Fruit fly (Drosophila melanogaster): ENCODE measurements around the gene Kaz.

Kaz gene

DNA sequence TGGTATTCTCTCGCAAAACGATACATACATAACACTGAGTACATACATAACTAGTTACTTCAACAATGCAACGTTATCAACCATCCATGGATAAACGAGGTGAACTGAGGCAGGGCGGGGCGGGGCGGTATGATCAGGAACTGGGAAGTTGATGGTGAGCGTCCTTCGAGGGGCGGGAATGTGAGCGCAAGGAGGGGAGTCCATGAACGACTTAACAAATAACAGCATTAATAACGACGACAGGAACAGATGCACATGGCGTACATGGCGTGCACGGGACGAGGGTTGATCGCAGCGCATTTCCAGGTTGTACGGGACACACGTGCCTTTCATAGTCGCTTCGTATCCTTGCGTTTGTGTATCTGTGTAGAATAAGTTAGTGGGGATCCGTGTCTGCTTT lies 38.2 kb upstream of the Kaz start:
- no peak for TF ChIP-seq Ets98B (GFP tag; IDR thresholded peaks at IDR 0.05)
- TF ChIP-seq CG32121 (GFP tag; IDR thresholded peaks at IDR 0.05) = no peak
- TF ChIP-seq CG34367 (tag; optimal IDR thresholded peaks at IDR 0.05) = no peak
- TF ChIP-seq CG8301 (tag; optimal IDR thresholded peaks at IDR 0.05) = no peak
- TF ChIP-seq CG9948 (tag; optimal IDR thresholded peaks at IDR 0.05) = no peak
- no peak for TF ChIP-seq fd96Ca (GFP tag; IDR thresholded peaks at IDR 0.05)
- TF ChIP-seq Pif1A (GFP tag; optimal IDR thresholded peaks at IDR 0.05) = no peak
- TF ChIP-seq D1 (tag; optimal IDR thresholded peaks at IDR 0.05) = no peak
- TF ChIP-seq CG10348 (GFP tag; IDR thresholded peaks at IDR 0.05) = no peak
- no peak for TF ChIP-seq CG13204 (GFP tag; optimal IDR thresholded peaks at IDR 0.05)
- TF ChIP-seq CG15710 (tag; optimal IDR thresholded peaks at IDR 0.05) = no peak
- no peak for TF ChIP-seq Pif1B (GFP tag; optimal IDR thresholded peaks at IDR 0.05)
- TF ChIP-seq CG17806 (tag; optimal IDR thresholded peaks at IDR 0.05) = no peak
- TF ChIP-seq CG4496 (GFP tag; IDR thresholded peaks at IDR 0.05) = no peak

DNA sequence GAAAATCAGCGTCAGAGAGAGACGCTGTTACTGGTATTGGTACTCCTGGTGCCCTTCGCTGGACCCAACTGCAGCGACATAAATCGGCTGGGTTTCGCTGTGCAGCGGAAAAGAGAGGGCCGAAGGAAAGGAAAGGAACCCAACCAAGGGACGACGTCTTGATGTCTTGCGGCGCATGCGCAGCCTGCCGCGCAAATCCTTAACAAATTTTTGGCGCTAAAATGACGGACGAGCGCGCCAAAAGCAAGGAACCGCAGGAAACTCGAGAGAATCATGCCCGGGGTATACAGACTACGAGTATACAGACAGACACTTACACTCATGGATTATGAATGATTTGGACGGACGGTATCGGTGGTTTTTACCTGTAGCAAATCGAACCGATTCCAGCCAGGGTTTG lies 37.2 kb upstream of the Kaz start:
- TF ChIP-seq Snoo (tag; optimal IDR thresholded peaks at IDR 0.05) (no peak), gl (tag; optimal IDR thresholded peaks at IDR 0.05) (no peak)

DNA sequence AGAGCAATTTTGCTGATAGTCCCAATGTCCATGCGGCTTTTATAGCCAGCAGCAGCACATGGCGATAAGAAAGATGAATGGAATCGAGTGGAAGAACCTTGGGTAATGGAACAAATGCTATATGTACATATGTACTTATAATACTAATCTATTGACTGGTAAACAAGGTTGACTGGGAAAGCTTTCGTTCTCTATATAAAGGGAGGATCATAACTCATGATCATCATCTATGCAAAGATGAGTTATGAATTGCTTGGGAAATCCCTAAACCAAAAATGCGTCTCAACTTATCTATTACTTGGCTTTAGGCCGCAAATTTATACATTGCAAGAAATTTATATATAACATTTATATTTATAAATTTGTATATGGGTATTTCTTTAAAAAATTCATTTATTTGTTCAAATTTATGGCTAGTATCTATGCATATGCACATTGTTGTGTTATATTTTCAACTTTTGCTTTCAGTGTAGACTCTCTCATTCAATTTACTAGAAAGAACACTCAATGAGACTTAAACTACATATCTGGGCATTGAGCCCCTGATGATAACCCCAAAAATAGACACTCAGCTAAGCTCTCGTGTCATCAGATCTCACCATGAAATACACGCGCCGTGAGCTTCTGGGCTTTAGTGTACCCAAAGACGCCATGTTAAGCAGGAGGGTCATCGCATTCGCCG lies 35.1 kb upstream of the Kaz start, which contains the start of the genes Srg1 and Elal:
Gene Srg1 (minus strand): TSS at position 14 of the 682 bp plus-strand sequence.
Gene Elal (plus strand): TSS at position 632 of the 682 bp plus-strand sequence.
- TF ChIP-seq Pif1A (GFP tag; optimal IDR thresholded peaks at IDR 0.05) (no peak), CG15710 (tag; optimal IDR thresholded peaks at IDR 0.05) (peak; percentile 4), CG8159 (tag; optimal IDR thresholded peaks at IDR 0.05) (peak; percentile 21), CG14655 (GFP tag; optimal IDR thresholded peaks at IDR 0.05) (no peak), CG9948 (tag; optimal IDR thresholded peaks at IDR 0.05) (peak; percentile 29), CG13204 (GFP tag; optimal IDR thresholded peaks at IDR 0.05) (no peak), CG4496 (GFP tag; IDR thresholded peaks at IDR 0.05) (0 out of 3 replicates have a peak, but pooled peaks have one; percentile 33), CG17806 (tag; optimal IDR thresholded peaks at IDR 0.05) (peak; percentile 13)

DNA sequence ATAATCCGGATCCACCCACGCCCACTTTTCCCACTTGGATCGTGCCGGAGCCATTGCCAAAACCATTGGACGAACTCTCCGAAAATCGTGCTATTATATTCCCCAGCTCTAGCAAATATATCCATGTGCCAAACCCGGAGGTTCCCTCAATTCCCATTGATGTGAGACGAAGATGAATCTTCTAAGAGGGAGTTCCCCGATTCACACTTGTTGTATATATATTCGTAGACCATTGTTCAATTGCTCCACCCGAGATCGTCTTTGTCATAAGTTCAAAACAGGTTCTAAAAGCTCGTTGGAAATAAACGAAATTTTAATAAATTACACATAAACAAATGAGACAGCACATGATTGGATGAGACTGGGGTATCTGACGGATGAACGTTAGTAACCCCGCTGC lies 34.1 kb upstream of the Kaz start:
- TF ChIP-seq Pif1B (GFP tag; optimal IDR thresholded peaks at IDR 0.05) = no peak
- no peak for TF ChIP-seq CG8159 (tag; optimal IDR thresholded peaks at IDR 0.05)
- TF ChIP-seq CG9948 (tag; optimal IDR thresholded peaks at IDR 0.05) = no peak
- TF ChIP-seq D1 (tag; optimal IDR thresholded peaks at IDR 0.05) = no peak
- no peak for TF ChIP-seq CG14655 (GFP tag; optimal IDR thresholded peaks at IDR 0.05)
- no peak for TF ChIP-seq CG15710 (tag; optimal IDR thresholded peaks at IDR 0.05)
- TF ChIP-seq CG13204 (GFP tag; optimal IDR thresholded peaks at IDR 0.05) = no peak
- no peak for TF ChIP-seq Pif1A (GFP tag; optimal IDR thresholded peaks at IDR 0.05)
- TF ChIP-seq CG8301 (tag; optimal IDR thresholded peaks at IDR 0.05) = no peak
- no peak for TF ChIP-seq Ets98B (GFP tag; IDR thresholded peaks at IDR 0.05)
- no peak for TF ChIP-seq rn (GFP tag; IDR thresholded peaks at IDR 0.05)
- no peak for TF ChIP-seq CG4496 (GFP tag; IDR thresholded peaks at IDR 0.05)
- no peak for TF ChIP-seq CG32121 (GFP tag; IDR thresholded peaks at IDR 0.05)
- TF ChIP-seq CG34367 (tag; optimal IDR thresholded peaks at IDR 0.05) = no peak
- no peak for TF ChIP-seq CG10348 (GFP tag; IDR thresholded peaks at IDR 0.05)

DNA sequence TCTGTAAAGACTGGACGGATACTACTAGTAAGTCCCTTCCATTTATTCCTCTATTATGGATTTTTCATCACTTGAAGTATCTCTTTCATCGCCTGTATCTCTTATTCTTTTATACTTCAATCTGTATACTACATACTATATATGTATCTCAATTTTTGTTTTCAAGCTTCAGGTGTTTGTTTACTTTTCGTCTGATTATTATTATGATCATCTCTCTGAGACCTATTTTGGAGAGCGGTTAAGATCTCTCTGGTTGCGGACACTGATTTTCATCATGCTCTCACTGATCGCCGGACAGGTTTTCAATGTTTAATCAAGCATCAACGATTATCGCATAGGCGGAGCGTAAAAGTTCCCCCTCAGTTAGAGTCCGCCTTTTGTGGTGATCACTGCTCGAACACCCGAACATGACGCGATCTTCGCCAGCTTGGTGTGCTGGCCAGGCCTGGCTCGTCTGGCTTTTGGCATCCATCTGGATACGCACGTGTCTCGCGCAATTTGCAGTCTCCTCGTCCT lies 32.9 kb upstream of the Kaz start, which contains the start of gene CG7016:
Gene CG7016 (plus strand): TSS at position 358 of the 516 bp plus-strand sequence.
- TF ChIP-seq D1 (tag; optimal IDR thresholded peaks at IDR 0.05) (no peak), CG9948 (tag; optimal IDR thresholded peaks at IDR 0.05) (no peak), CG34367 (tag; optimal IDR thresholded peaks at IDR 0.05) (no peak)

DNA sequence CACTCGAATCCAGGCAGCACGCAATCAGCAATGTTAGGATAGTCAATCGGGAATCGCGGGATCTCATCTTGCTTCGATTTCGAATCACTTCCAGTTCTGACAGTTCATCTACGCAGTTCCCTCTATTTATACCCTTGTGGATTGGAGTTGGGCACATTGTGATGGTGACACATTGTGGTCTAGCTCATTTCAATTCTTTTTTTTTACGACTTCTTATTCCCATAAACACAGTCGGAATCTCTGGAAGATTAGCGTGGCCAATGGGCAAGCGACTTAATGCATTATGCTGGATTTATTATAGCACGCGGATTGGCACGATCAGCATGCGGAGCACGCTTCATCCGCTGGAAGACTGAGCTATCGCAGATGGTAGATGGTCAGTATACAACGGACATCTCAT lies 32.3 kb upstream of the Kaz start, which contains the start of gene CG13640:
Gene CG13640 (minus strand): TSS at position 101 of the 400 bp plus-strand sequence.
- no peak for TF ChIP-seq CG12605 (GFP tag; IDR thresholded peaks at IDR 0.05)
- TF ChIP-seq fd96Ca (GFP tag; IDR thresholded peaks at IDR 0.05) = no peak
- no peak for TF ChIP-seq Snoo (tag; optimal IDR thresholded peaks at IDR 0.05)
- no peak for TF ChIP-seq EcR (GFP tag; optimal IDR thresholded peaks at IDR 0.05)
- TF ChIP-seq CG10348 (GFP tag; IDR thresholded peaks at IDR 0.05) = no peak
- no peak for TF ChIP-seq CG8301 (tag; optimal IDR thresholded peaks at IDR 0.05)
- no peak for TF ChIP-seq Ets98B (GFP tag; IDR thresholded peaks at IDR 0.05)
- no peak for TF ChIP-seq CG14655 (GFP tag; optimal IDR thresholded peaks at IDR 0.05)
- TF ChIP-seq CG13204 (GFP tag; optimal IDR thresholded peaks at IDR 0.05) = no peak
- no peak for TF ChIP-seq rn (GFP tag; IDR thresholded peaks at IDR 0.05)
- TF ChIP-seq CG32121 (GFP tag; IDR thresholded peaks at IDR 0.05) = no peak
- no peak for TF ChIP-seq Pif1B (GFP tag; optimal IDR thresholded peaks at IDR 0.05)
- TF ChIP-seq CG15710 (tag; optimal IDR thresholded peaks at IDR 0.05) = no peak
- no peak for TF ChIP-seq D1 (tag; optimal IDR thresholded peaks at IDR 0.05)
- TF ChIP-seq CG9948 (tag; optimal IDR thresholded peaks at IDR 0.05) = no peak
- no peak for TF ChIP-seq gl (tag; optimal IDR thresholded peaks at IDR 0.05)
- TF ChIP-seq CG4496 (GFP tag; IDR thresholded peaks at IDR 0.05) = no peak
- TF ChIP-seq CG34367 (tag; optimal IDR thresholded peaks at IDR 0.05) = no peak
- no peak for TF ChIP-seq Pif1A (GFP tag; optimal IDR thresholded peaks at IDR 0.05)

All from whole organism, pupa.